Worm (Caenorhabditis elegans): ENCODE measurements around the gene F28H7.7.
A peak's percentile ranks its signal among the peaks of the same experiment; 100 is the strongest.

F28H7.7 gene

DNA sequence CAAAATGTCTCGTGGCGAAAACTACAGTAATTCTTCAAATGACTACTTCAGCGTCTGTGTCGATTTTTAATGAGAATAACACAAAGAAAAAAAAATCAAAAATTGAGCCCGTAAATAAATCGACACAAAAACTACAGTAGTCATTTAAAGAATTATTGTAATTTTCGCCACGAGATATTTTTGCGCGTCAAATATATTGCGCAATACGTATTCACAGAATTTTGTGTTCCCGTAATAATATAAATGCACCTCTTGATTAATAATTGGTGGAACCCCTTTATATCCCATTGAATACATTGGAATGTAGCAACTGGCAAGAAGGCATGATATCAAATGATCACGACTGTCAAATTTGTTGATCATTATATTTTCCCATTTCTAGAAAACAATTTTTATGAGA lies 14.9 kb upstream of the F28H7.7 start:
- TF ChIP-seq sptf-1 (tag; optimal IDR thresholded peaks at IDR 0.05) (no peak), skn-1 (tag; optimal IDR thresholded peaks at IDR 0.05) (no peak), snpc-4 (tag; optimal IDR thresholded peaks at IDR 0.05) (no peak), C16A3.4 (tag; optimal IDR thresholded peaks at IDR 0.05) (no peak), fkh-8 (tag; optimal IDR thresholded peaks at IDR 0.05) (no peak), lin-13 (GFP tag; optimal IDR thresholded peaks at IDR 0.05) (no peak), zip-4 (GFP tag; optimal IDR thresholded peaks at IDR 0.05) (no peak), isw-1 (GFP tag; IDR thresholded peaks at IDR 0.05) (no peak), mab-9 (GFP tag; IDR thresholded peaks at IDR 0.05) (no peak)

DNA sequence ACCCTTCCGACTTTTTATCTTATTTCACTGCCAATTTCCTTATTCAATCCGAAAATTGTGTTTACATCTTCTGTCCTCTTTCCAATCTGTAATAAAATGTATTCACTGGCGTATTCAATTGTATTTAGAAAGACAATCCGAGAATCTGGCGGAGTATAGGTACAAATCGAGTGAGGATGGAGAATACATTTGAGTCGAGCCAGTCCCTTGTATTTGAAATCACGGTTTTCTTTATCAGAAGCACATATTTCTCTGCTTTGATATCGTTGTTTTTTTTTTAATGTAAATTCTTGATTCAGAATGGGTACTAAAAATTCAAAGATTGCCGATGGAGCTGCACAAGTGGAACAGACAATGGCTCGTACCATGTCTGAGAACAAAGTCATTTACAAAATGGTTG lies 10.1 kb upstream of the F28H7.7 start, which contains the start of gene ocr-1:
Gene ocr-1, plus strand, starts transcription at position 301 of the 400 bp plus-strand sequence.
- TF ChIP-seq nhr-237 (tag; optimal IDR thresholded peaks at IDR 0.05) (no peak), swsn-7 (tag; optimal IDR thresholded peaks at IDR 0.05) (no peak), grh-1 (GFP tag; IDR thresholded peaks at IDR 0.05) (no peak), fkh-4 (tag; optimal IDR thresholded peaks at IDR 0.05; ENCODE audit: borderline replicate concordance) (no peak), F16B12.6 (tag; optimal IDR thresholded peaks at IDR 0.05) (no peak), mab-9 (GFP tag; IDR thresholded peaks at IDR 0.05) (no peak), vab-15 (tag; optimal IDR thresholded peaks at IDR 0.05) (no peak), xbp-1 (tag; optimal IDR thresholded peaks at IDR 0.05) (no peak), snu-23 (GFP tag; optimal IDR thresholded peaks at IDR 0.05) (no peak), snpc-4 (tag; optimal IDR thresholded peaks at IDR 0.05) (no peak), ets-5 (GFP tag; IDR thresholded peaks at IDR 0.05) (no peak), irx-1 (tag; optimal IDR thresholded peaks at IDR 0.05) (no peak), nhr-12 (tag; optimal IDR thresholded peaks at IDR 0.05) (no peak), unc-130 (tag; optimal IDR thresholded peaks at IDR 0.05) (no peak), unc-30 (tag; optimal IDR thresholded peaks at IDR 0.05) (no peak), lin-39 (tag; optimal IDR thresholded peaks at IDR 0.05) (no peak), ama-1 (optimal IDR thresholded peaks at IDR 0.05) (no peak), lin-35 (GFP tag; optimal IDR thresholded peaks at IDR 0.05) (no peak)

DNA sequence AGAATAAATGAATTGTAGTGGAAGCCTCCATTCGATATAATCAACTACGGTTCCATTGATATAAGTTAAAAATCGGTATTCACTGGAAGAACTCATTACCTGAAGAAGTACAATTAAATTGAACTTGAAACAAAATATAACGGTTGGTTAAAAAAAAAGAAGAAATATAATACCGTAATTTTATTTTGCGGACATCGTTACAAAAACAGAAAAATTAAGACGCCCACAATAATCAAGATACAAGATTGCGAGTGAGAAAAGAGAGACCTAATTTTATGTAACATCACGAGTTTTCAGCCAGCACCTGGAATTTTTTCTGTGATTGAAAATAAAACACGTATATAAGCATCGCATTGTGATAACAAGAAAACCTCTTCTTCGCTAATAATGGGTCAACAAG lies 8.7 kb upstream of the F28H7.7 start, which contains the start of gene sre-6:
Gene sre-6, minus strand, starts transcription at position 101 of the 400 bp plus-strand sequence.
- no peak for TF ChIP-seq ceh-90 (tag; optimal IDR thresholded peaks at IDR 0.05)
- no peak for TF ChIP-seq unc-130 (tag; optimal IDR thresholded peaks at IDR 0.05)
- no peak for TF ChIP-seq hpl-2 (GFP tag; optimal IDR thresholded peaks at IDR 0.05)
- no peak for TF ChIP-seq tbx-2 (tag; optimal IDR thresholded peaks at IDR 0.05)
- no peak for TF ChIP-seq hlh-17 (GFP tag; optimal IDR thresholded peaks at IDR 0.05; ENCODE audit: borderline replicate concordance)
- TF ChIP-seq efl-1 (optimal IDR thresholded peaks at IDR 0.05): no peak
- TF ChIP-seq efl-1 (GFP tag; optimal IDR thresholded peaks at IDR 0.05 in 1 of 2): peak in 1 of 2 experiments; percentile 8
- TF ChIP-seq ceh-8 (GFP tag; optimal IDR thresholded peaks at IDR 0.05): no peak
- TF ChIP-seq C16A3.4 (tag; optimal IDR thresholded peaks at IDR 0.05): no peak
- TF ChIP-seq egl-13 (tag; optimal IDR thresholded peaks at IDR 0.05): no peak
- TF ChIP-seq elt-2 (tag; optimal IDR thresholded peaks at IDR 0.05): peak; percentile 26
- no peak for TF ChIP-seq unc-86 (tag; optimal IDR thresholded peaks at IDR 0.05)
- TF ChIP-seq mep-1 (tag; optimal IDR thresholded peaks at IDR 0.05): no peak
- no peak for TF ChIP-seq blmp-1 (tag; optimal IDR thresholded peaks at IDR 0.05)
- no peak for TF ChIP-seq egl-27 (tag; optimal IDR thresholded peaks at IDR 0.05)

DNA sequence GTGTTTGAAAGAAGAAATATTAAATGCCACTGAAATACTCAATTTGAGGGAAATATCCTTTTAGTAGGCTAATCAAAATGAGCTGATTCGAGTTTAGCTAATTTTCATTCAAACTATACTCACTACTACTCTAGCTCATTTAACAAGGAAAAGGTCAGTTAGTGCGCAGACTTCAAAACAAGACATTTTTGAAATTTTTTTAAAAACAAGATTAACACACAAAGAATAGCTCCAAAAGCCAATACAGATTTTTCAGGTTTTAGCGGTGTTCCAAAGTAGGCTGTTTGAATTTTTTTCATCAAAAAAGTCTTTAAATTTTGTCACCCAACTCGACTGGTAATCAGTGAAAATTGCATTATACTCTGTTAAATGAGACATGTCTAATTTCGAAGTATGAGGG lies 6.9 kb upstream of the F28H7.7 start:
- TF ChIP-seq nhr-90 (tag; optimal IDR thresholded peaks at IDR 0.05; ENCODE audit: poor library complexity) (no peak), ets-5 (GFP tag; IDR thresholded peaks at IDR 0.05) (no peak), ceh-63 (GFP tag; optimal IDR thresholded peaks at IDR 0.05) (no peak), nhr-237 (tag; optimal IDR thresholded peaks at IDR 0.05) (no peak), xbp-1 (tag; optimal IDR thresholded peaks at IDR 0.05) (no peak), zip-4 (GFP tag; optimal IDR thresholded peaks at IDR 0.05) (no peak), nhr-71 (tag; optimal IDR thresholded peaks at IDR 0.05) (no peak), lin-14 (GFP tag; optimal IDR thresholded peaks at IDR 0.05) (no peak), swsn-7 (tag; optimal IDR thresholded peaks at IDR 0.05) (no peak), tbx-2 (tag; optimal IDR thresholded peaks at IDR 0.05) (no peak), pqm-1 (tag; optimal IDR thresholded peaks at IDR 0.05) (no peak), ztf-11 (tag; optimal IDR thresholded peaks at IDR 0.05) (no peak), vab-15 (tag; optimal IDR thresholded peaks at IDR 0.05) (no peak), egl-13 (tag; optimal IDR thresholded peaks at IDR 0.05) (no peak), unc-30 (tag; optimal IDR thresholded peaks at IDR 0.05) (no peak), nhr-19 (GFP tag; conservative IDR thresholded peaks at IDR 0.05) (no peak)

All from whole organism, L1 larva.